Fruit fly (Drosophila melanogaster) whole organism, embryonic: ENCODE data around the gene CG15814.
A peak's percentile ranks its signal among the peaks of the same experiment; 100 is the strongest.

Experiments
- CG10267 ChIP-seq: fragments of 200-800 bp; sonication (Bioruptor generic); optimal IDR thresholded peaks from 2 replicates; lab custom pipeline; 2018; ENCODE audit warnings: missing biosample characterization, mild to moderate bottlenecking, missing genetic modification characterization, moderate library complexity
- CG10543 ChIP-seq: fragments of 200-800 bp; sonication (Bioruptor generic); optimal IDR thresholded peaks from 3 replicates; lab custom pipeline; 2017; ENCODE audit warnings: missing biosample characterization, mild to moderate bottlenecking, missing genetic modification characterization, moderate library complexity
- CG10959 ChIP-seq: fragments of 200-800 bp; sonication (Bioruptor generic); IDR thresholded peaks from 2 replicates; pipeline ENCODE4 v1.3.6; 2022; ENCODE audit warnings: missing biosample characterization, missing genetic modification characterization
- CG1529 ChIP-seq: fragments of 200-800 bp; sonication (Bioruptor generic); optimal IDR thresholded peaks from 3 replicates; lab custom pipeline; 2018; ENCODE audit warnings: missing biosample characterization, missing genetic modification characterization
- CG15479 ChIP-seq: fragments of 200-800 bp; sonication (Bioruptor generic); optimal IDR thresholded peaks from 3 replicates; lab custom pipeline; 2019; ENCODE audit warnings: missing biosample characterization, mild to moderate bottlenecking, missing genetic modification characterization, moderate library complexity
- CG1603 ChIP-seq: fragments of 200-800 bp; sonication (Bioruptor generic); optimal IDR thresholded peaks from 2 replicates; lab custom pipeline; 2019; ENCODE audit warnings: missing biosample characterization, mild to moderate bottlenecking, missing genetic modification characterization, moderate library complexity
- CG17359 ChIP-seq: fragments of 200-800 bp; sonication (Bioruptor generic); optimal IDR thresholded peaks from 3 replicates; lab custom pipeline; 2018; ENCODE audit warnings: missing biosample characterization, mild to moderate bottlenecking, missing genetic modification characterization, moderate library complexity
- CG17912 ChIP-seq: fragments of 200-800 bp; sonication (Bioruptor generic); optimal IDR thresholded peaks from 2 replicates; lab custom pipeline; 2018; ENCODE audit warnings: missing biosample characterization, mild to moderate bottlenecking, missing genetic modification characterization
- CG2875 ChIP-seq: fragments of 200-800 bp; sonication (Bioruptor generic); optimal IDR thresholded peaks from 2 replicates; lab custom pipeline; 2017; ENCODE audit warnings: missing biosample characterization, mild to moderate bottlenecking, missing genetic modification characterization, missing genetic modification reagents
- CG34224 ChIP-seq: fragments of 200-800 bp; sonication (Bioruptor generic); IDR thresholded peaks from 3 replicates; pipeline ENCODE4 v1.3.6; 2022; ENCODE audit warnings: missing biosample characterization, missing genetic modification characterization; ENCODE audit not compliant: partially characterized antibody
- CG34376 ChIP-seq: fragments of 200-800 bp; sonication (Bioruptor generic); optimal IDR thresholded peaks from 2 replicates; lab custom pipeline; 2018; ENCODE audit warnings: missing biosample characterization, mild to moderate bottlenecking, missing genetic modification characterization
- CG3995 ChIP-seq: fragments of 200-800 bp; sonication (Bioruptor generic); optimal IDR thresholded peaks from 3 replicates; lab custom pipeline; 2016; ENCODE audit warnings: missing biosample characterization, missing genetic modification characterization
- CG4424 ChIP-seq: fragments of 200-800 bp; sonication (Bioruptor generic); optimal IDR thresholded peaks from 3 replicates; lab custom pipeline; 2016; ENCODE audit warnings: missing biosample characterization, missing genetic modification characterization
- CG6813 ChIP-seq: fragments of 200-800 bp; sonication (Bioruptor generic); optimal IDR thresholded peaks from 2 replicates; lab custom pipeline; 2017; ENCODE audit warnings: missing biosample characterization, missing genetic modification characterization, mild to moderate bottlenecking, moderate library complexity, missing genetic modification reagents
- CG8359 ChIP-seq: fragments of 200-800 bp; sonication (Bioruptor generic); optimal IDR thresholded peaks from 2 replicates; lab custom pipeline; 2017; ENCODE audit warnings: missing biosample characterization, mild to moderate bottlenecking, missing genetic modification characterization, borderline replicate concordance
- CoRest ChIP-seq: fragments of 200-800 bp; sonication (Bioruptor generic); optimal IDR thresholded peaks from 3 replicates; lab custom pipeline; 2018; ENCODE audit warnings: missing biosample characterization, mild to moderate bottlenecking, missing genetic modification characterization, moderate library complexity
- Doc2 ChIP-seq: fragments of 200-800 bp; sonication (Bioruptor generic); IDR thresholded peaks from 2 replicates; pipeline ENCODE4 v1.3.6; 2022; ENCODE audit warnings: missing biosample characterization, missing genetic modification characterization
- Dref ChIP-seq: fragments of 200-800 bp; sonication (Bioruptor generic); IDR thresholded peaks from 2 replicates; pipeline ENCODE4 v1.3.6; 2022; ENCODE audit warnings: missing biosample characterization, missing genetic modification characterization
- GATAe ChIP-seq: fragments of 200-800 bp; sonication (Bioruptor generic); conservative IDR thresholded peaks from 2 replicates; pipeline ENCODE4 v1.3.6; 2022; ENCODE audit warnings: missing biosample characterization, missing genetic modification characterization
- Hey ChIP-seq: fragments of 200-800 bp; sonication (Bioruptor generic); optimal IDR thresholded peaks from 3 replicates; lab custom pipeline; 2018; ENCODE audit warnings: missing biosample characterization, mild to moderate bottlenecking, missing genetic modification characterization
- HmgZ ChIP-seq: fragments of 200-800 bp; sonication (Bioruptor generic); optimal IDR thresholded peaks from 2 replicates; lab custom pipeline; 2018; ENCODE audit warnings: missing biosample characterization, mild to moderate bottlenecking, missing genetic modification characterization
- Hr78 ChIP-seq, 2 experiments: fragments of 200-800 bp in 1 of 2; fragments of >200 bp in 1 of 2; sonication (Bioruptor generic) in 1 of 2; optimal IDR thresholded peaks; 2 replicates each; lab custom pipeline; 2017 to 2019; ENCODE audit warnings: missing biosample characterization in 2 of 2, missing genetic modification characterization in 2 of 2, mild to moderate bottlenecking in 1 of 2, moderate library complexity in 1 of 2
- Hsf ChIP-seq: fragments of 200-800 bp; sonication (Bioruptor generic); optimal IDR thresholded peaks from 3 replicates; lab custom pipeline; 2016; ENCODE audit warnings: missing biosample characterization, missing genetic modification characterization
- PHDP ChIP-seq: fragments of 200-800 bp; sonication (Bioruptor generic); optimal IDR thresholded peaks from 3 replicates; lab custom pipeline; 2018; ENCODE audit warnings: missing biosample characterization, mild to moderate bottlenecking, missing genetic modification characterization, moderate library complexity
- Sox100B ChIP-seq: fragments of 200-800 bp; sonication (Bioruptor generic); optimal IDR thresholded peaks from 3 replicates; lab custom pipeline; 2018; ENCODE audit warnings: missing biosample characterization, mild to moderate bottlenecking, missing genetic modification characterization
- Sox102F ChIP-seq: fragments of 200-800 bp; sonication (Bioruptor generic); optimal IDR thresholded peaks from 2 replicates; lab custom pipeline; 2018; ENCODE audit warnings: missing biosample characterization, mild to moderate bottlenecking, missing genetic modification characterization, moderate library complexity
- Spps ChIP-seq: fragments of 200-800 bp; sonication (Bioruptor generic); optimal IDR thresholded peaks from 2 replicates; lab custom pipeline; 2018; ENCODE audit warnings: missing biosample characterization, mild to moderate bottlenecking, missing genetic modification characterization
- Sry-δ ChIP-seq: fragments of 200-800 bp; sonication (Bioruptor generic); optimal IDR thresholded peaks from 2 replicates; lab custom pipeline; 2016; ENCODE audit warnings: missing biosample characterization, missing genetic modification characterization
- ara ChIP-seq: fragments of 200-800 bp; sonication (Bioruptor generic); IDR thresholded peaks from 2 replicates; pipeline ENCODE4 v1.3.6; 2022; ENCODE audit warnings: missing biosample characterization, missing genetic modification characterization
- bcd ChIP-seq: fragments of 200-800 bp; sonication (Bioruptor generic); optimal IDR thresholded peaks from 2 replicates; lab custom pipeline; 2017; ENCODE audit warnings: missing biosample characterization, mild to moderate bottlenecking, missing genetic modification characterization
- cg ChIP-seq: fragments of 200-800 bp; sonication (Bioruptor generic); optimal IDR thresholded peaks from 3 replicates; lab custom pipeline; 2019; ENCODE audit warnings: missing biosample characterization, mild to moderate bottlenecking, missing genetic modification characterization, moderate library complexity
- corto ChIP-seq: fragments of 200-800 bp; sonication (Bioruptor generic); optimal IDR thresholded peaks from 2 replicates; lab custom pipeline; 2016; ENCODE audit warnings: missing biosample characterization, mild to moderate bottlenecking, missing genetic modification characterization, moderate library complexity
- danr ChIP-seq: fragments of 200-800 bp; sonication (Bioruptor generic); IDR thresholded peaks from 2 replicates; pipeline ENCODE4 v1.3.6; 2022; ENCODE audit warnings: missing biosample characterization, missing genetic modification characterization
- esg ChIP-seq: fragments of 200-800 bp; sonication (Bioruptor generic); conservative IDR thresholded peaks from 2 replicates; pipeline ENCODE4 v1.3.6; 2022; ENCODE audit warnings: missing biosample characterization, missing genetic modification characterization
- exex ChIP-seq: fragments of 200-800 bp; sonication (Bioruptor generic); optimal IDR thresholded peaks from 4 replicates; lab custom pipeline; 2018; ENCODE audit warnings: missing biosample characterization, mild to moderate bottlenecking, missing genetic modification characterization, moderate library complexity
- ftz-f1 ChIP-seq: fragments of 200-800 bp; sonication (Bioruptor generic); optimal IDR thresholded peaks from 2 replicates; lab custom pipeline; 2016; ENCODE audit warnings: missing biosample characterization, missing genetic modification characterization
- grn ChIP-seq: fragments of 200-800 bp; sonication (Bioruptor generic); optimal IDR thresholded peaks from 3 replicates; lab custom pipeline; 2017; ENCODE audit warnings: missing biosample characterization, missing genetic modification characterization
- ind ChIP-seq: fragments of 200-800 bp; sonication (Bioruptor generic); optimal IDR thresholded peaks from 3 replicates; lab custom pipeline; 2016; ENCODE audit warnings: missing biosample characterization, missing genetic modification characterization
- kah ChIP-seq: fragments of 200-800 bp; sonication (Bioruptor generic); optimal IDR thresholded peaks from 2 replicates; lab custom pipeline; 2018; ENCODE audit warnings: missing biosample characterization, mild to moderate bottlenecking, missing genetic modification characterization
- maf-S ChIP-seq: fragments of 200-800 bp; sonication (Bioruptor generic); optimal IDR thresholded peaks from 2 replicates; lab custom pipeline; 2016; ENCODE audit warnings: missing biosample characterization, missing genetic modification characterization
- mirr ChIP-seq: fragments of 200-800 bp; sonication (Bioruptor generic); optimal IDR thresholded peaks from 3 replicates; lab custom pipeline; 2018; ENCODE audit warnings: missing biosample characterization, mild to moderate bottlenecking, missing genetic modification characterization
- org-1 ChIP-seq: fragments of 200-800 bp; sonication (Bioruptor generic); optimal IDR thresholded peaks from 2 replicates; lab custom pipeline; 2017; ENCODE audit warnings: missing biosample characterization, missing genetic modification characterization
- phol ChIP-seq: fragments of 200-800 bp; sonication (Bioruptor generic); optimal IDR thresholded peaks from 3 replicates; lab custom pipeline; 2018; ENCODE audit warnings: missing biosample characterization, mild to moderate bottlenecking, missing genetic modification characterization, moderate library complexity
- sd ChIP-seq: fragments of 200-800 bp; sonication (Bioruptor generic); optimal IDR thresholded peaks from 3 replicates; lab custom pipeline; 2018; ENCODE audit warnings: missing biosample characterization, mild to moderate bottlenecking, missing genetic modification characterization, moderate library complexity
- sens ChIP-seq: fragments of 200-800 bp; sonication (Bioruptor generic); peaks from one replicate; lab custom pipeline; 2016; ENCODE audit warnings: missing biosample characterization, missing genetic modification characterization
- sim ChIP-seq: fragments of 200-800 bp; sonication (Bioruptor generic); IDR thresholded peaks from 2 replicates; pipeline ENCODE4 v1.3.6; 2022; ENCODE audit warnings: missing biosample characterization, missing genetic modification characterization
- sug ChIP-seq: fragments of 200-800 bp; optimal IDR thresholded peaks from 2 replicates; lab custom pipeline; 2019; ENCODE audit warnings: missing biosample characterization, mild to moderate bottlenecking, missing genetic modification characterization, moderate library complexity
- toy ChIP-seq: fragments of 200-800 bp; sonication (Bioruptor generic); IDR thresholded peaks from 2 replicates; pipeline ENCODE4 v1.3.6; 2022; ENCODE audit warnings: missing biosample characterization, missing genetic modification characterization
- ttk ChIP-seq: fragments of 200-800 bp; sonication (Bioruptor generic); IDR thresholded peaks from 2 replicates; pipeline ENCODE4 v2.1.2; 2022; ENCODE audit warnings: missing biosample characterization, missing genetic modification characterization

CG15814 gene

DNA sequence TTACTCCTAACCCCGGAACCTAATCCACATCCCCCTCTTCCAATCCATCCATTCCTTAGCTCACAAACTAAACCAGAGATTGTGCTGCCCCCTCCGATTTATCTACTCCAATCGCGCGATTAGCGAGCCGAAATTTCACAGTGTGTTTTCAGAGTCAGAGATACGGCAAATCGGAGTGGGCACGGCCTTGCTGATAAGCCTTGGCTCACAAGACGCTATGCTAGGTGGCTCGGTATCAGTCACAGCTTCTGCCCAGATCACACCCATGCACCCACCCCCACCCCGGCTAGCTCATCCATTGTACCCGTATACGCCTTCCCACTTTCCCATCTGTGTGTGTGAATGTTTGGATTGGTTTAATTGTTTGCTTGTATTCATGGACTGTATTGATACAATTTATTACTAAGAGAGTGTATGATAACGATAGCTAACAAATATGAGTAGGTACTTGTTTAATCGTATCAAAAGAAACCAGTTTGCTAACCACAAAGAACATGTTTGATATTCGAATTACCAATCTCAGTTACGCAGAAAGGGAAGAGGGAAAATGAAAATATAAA lies 4.2 kb downstream of the CG15814 start:
- TF ChIP-seq GATAe (GFP tag; lab: Robert Waterston, UW) (peak; percentile 29; the same call in 1 of the 2 replicates), cg (GFP tag; lab: Kevin White, UChicago) (peak; percentile 19), Hsf (no peak), exex (tag; lab: Kevin White, UChicago) (peak; percentile 60), grn (GFP tag; lab: Kevin White, UChicago) (peak; percentile 44), ftz-f1 (GFP tag; lab: Kevin White, UChicago) (peak; percentile 37), sens (GFP tag; lab: Kevin White, UChicago) (peak; percentile 16), CG1603 (no peak), Dref (GFP tag; lab: Robert Waterston, UW) (no peak), mirr (GFP tag; lab: Kevin White, UChicago) (peak; percentile 31), CG6813 (GFP tag; lab: Kevin White, UChicago) (peak; percentile 28), sug (tag; lab: Kevin White, UChicago) (peak; percentile 78), CG17912 (no peak), PHDP (tag; lab: Kevin White, UChicago) (peak; percentile 12), Spps (no peak), CG10543 (GFP tag; lab: Kevin White, UChicago) (peak; percentile 4), CG34376 (peak; percentile 86), CG15479 (GFP tag; lab: Kevin White, UChicago) (peak; percentile 55), HmgZ (tag; lab: Kevin White, UChicago) (peak; percentile 17), CG3995 (peak; percentile 1)
- TF ChIP-seq, all 482 proteins: peak for 15

- TF ChIP-seq ind (GFP tag; lab: Kevin White, UChicago), result peak; percentile 93
- peak; percentile 21 for TF ChIP-seq Sry-δ
- peak; percentile 97 for TF ChIP-seq ttk (GFP tag; lab: Robert Waterston, UW)
- peak; percentile 79 for TF ChIP-seq Doc2 (GFP tag; lab: Robert Waterston, UW)
- peak; percentile 92 for TF ChIP-seq Sox102F (GFP tag; lab: Kevin White, UChicago)
- TF ChIP-seq esg (GFP tag; lab: Robert Waterston, UW), result peak; percentile 97
- TF ChIP-seq maf-S (GFP tag; lab: Kevin White, UChicago), result peak; percentile 14
- TF ChIP-seq corto (GFP tag; lab: Kevin White, UChicago), result no peak
- TF ChIP-seq CG4424 (GFP tag; lab: Kevin White, UChicago), result peak; percentile 91
- peak; percentile 90 for TF ChIP-seq Sox100B (GFP tag; lab: Kevin White, UChicago)
- TF ChIP-seq CG8359 (GFP tag; lab: Kevin White, UChicago), result peak; percentile 53
- TF ChIP-seq CG2875 (GFP tag; lab: Kevin White, UChicago), result peak; percentile 61
- TF ChIP-seq danr (GFP tag; lab: Robert Waterston, UW), result peak; percentile 91
- TF ChIP-seq bcd (GFP tag; lab: Kevin White, UChicago), result peak; percentile 93
- TF ChIP-seq toy (GFP tag; lab: Robert Waterston, UW), result peak; percentile 81
- TF ChIP-seq phol (tag; lab: Kevin White, UChicago), result peak; percentile 95
- no peak for TF ChIP-seq Hey (tag; lab: Kevin White, UChicago)
- TF ChIP-seq CG10959 (GFP tag; lab: Robert Waterston, UW), result peak; percentile 89
- peak; percentile 88 for TF ChIP-seq CG10267
- TF ChIP-seq ara (GFP tag; lab: Robert Waterston, UW), result peak; percentile 96
- peak; percentile 95 for TF ChIP-seq CoRest
- TF ChIP-seq sug (tag; lab: Kevin White, UChicago), result peak; percentile 90
- TF ChIP-seq org-1 (GFP tag; lab: Kevin White, UChicago), result peak; percentile 70
- TF ChIP-seq sim, result peak; percentile 91
- TF ChIP-seq sd (tag; lab: Kevin White, UChicago), result peak; percentile 61
- peak; percentile 93 for TF ChIP-seq CG17359
- peak in 1 of 2 experiments; percentile 99 for TF ChIP-seq Hr78 (GFP tag; optimal IDR thresholded peaks at IDR 0.05; lab: Kevin White, UChicago)
- TF ChIP-seq CG34224 (GFP tag; lab: Robert Waterston, UW), result 0 out of 3 replicates have a peak, but pooled peaks have one; percentile 12
- peak; percentile 66 for TF ChIP-seq CG1529 (GFP tag; lab: Kevin White, UChicago)
- TF ChIP-seq kah (GFP tag; lab: Kevin White, UChicago), result peak; percentile 74
Observed at dm6 chrX:17844623-17845022, 5.5 kb downstream of the CG15814 start, which contains the start of the genes CG8142 and Ucp4A. Gene CG8142, minus strand, starts transcription at chrX:17844704. Gene Ucp4A, plus strand, starts transcription at chrX:17844949.
